Fruit fly (Drosophila melanogaster): ENCODE results near the gene CG13065.

dm6 chr3L:16252255-16252654 is 25.0 kb upstream of the CG13065 start, which contains the start of gene CG13055:
- TF ChIP-seq Sin3A (optimal IDR thresholded peaks at IDR 0.05) (no peak), h (optimal IDR thresholded peaks at IDR 0.05) (no peak), psq (optimal IDR thresholded peaks at IDR 0.05) (no peak)

Data from Kc167 (cell line).